Fruit fly (Drosophila melanogaster) Kc167 (cell line): ENCODE measurements around the gene CG32298.

Experiments used
- Myc ChIP-seq: fragments of >200 bp; optimal IDR thresholded peaks from 2 replicates; lab custom pipeline; 2017; ENCODE audit warnings: missing external identifiers
- Sin3A ChIP-seq: fragments of >200 bp; optimal IDR thresholded peaks from 2 replicates; lab custom pipeline; 2018; ENCODE audit warnings: missing external identifiers
- h ChIP-seq: fragments of >200 bp; optimal IDR thresholded peaks from 3 replicates; lab custom pipeline; 2018; ENCODE audit warnings: missing external identifiers
- insv ChIP-seq: fragments of >200 bp; optimal IDR thresholded peaks from 3 replicates; lab custom pipeline; 2018; ENCODE audit warnings: missing external identifiers
- psq ChIP-seq: fragments of >200 bp; optimal IDR thresholded peaks from 2 replicates; lab custom pipeline; 2017; ENCODE audit warnings: missing external identifiers
- ttk ChIP-seq: sonication (Bioruptor generic); optimal IDR thresholded peaks from 2 replicates; lab custom pipeline; 2017; ENCODE audit warnings: missing external identifiers

CG32298 gene

DNA sequence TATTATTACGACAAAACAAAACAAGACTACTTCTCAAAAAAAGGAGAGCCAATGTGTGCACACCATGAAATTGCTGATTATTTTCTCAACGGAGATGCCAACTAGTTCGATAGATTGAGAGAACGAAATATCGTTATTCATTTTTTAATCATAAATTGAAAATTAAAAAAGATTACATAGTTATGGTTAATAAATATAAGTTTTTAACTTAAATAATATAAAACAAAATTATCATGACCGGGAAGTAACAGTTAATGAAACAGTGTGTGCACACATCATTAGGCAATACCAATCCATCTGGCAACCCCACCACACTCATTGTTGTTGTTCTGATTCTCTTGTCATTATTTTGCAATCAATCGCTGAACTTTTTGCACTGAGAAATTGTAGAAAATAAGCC, 18.9 kb downstream of the CG32298 start, which contains the start of the genes CG1317 and CG8993:
CG1317 (minus strand) TSS at position 58 of the 400 bp plus-strand sequence.
CG8993 (plus strand) TSS at position 318 of the 400 bp plus-strand sequence.
- TF ChIP-seq psq (no peak), Sin3A (lab: Kevin White, UChicago) (no peak), insv (lab: Kevin White, UChicago) (no peak), h (lab: Kevin White, UChicago) (no peak), Myc (lab: Kevin White, UChicago) (no peak), ttk (lab: Kevin White, UChicago) (no peak)

DNA sequence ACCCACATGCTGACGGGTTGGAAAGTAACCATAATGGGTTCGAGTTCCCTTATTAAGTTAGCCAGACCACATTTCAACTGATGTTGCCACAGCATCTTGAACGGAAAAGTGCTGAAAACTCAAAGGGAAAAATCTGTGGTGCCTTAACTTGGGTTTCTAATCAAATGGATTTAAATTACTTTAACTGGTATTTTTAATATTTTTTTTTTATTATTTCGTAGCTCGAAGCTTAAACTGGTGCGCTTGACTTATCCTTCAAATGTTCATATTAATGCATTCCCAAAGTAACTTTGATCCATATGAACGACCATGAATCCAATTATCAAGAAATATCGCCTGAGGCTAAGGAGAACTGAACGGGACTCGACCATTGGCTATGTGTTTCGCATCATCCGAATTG, 30.5 kb downstream of the CG32298 start, which contains the start of gene CG13801:
CG13801 (plus strand) TSS at position 301 of the 400 bp plus-strand sequence.
- no peak for TF ChIP-seq insv (lab: Kevin White, UChicago)
